Worm (Caenorhabditis elegans): Measurements from ENCODE around the gene cpt-2.
A peak's percentile ranks its signal among the peaks of the same experiment; 100 is the strongest.

cpt-2 gene

ce11 chrIV:11179123-11179740 is at the start of gene cpt-2:
cpt-2 (plus strand) TSS chrIV:11179645.
- peak; percentile 44; the same call in 1 of the 2 replicates for TF ChIP-seq ztf-23 (GFP tag; IDR thresholded peaks at IDR 0.05)

- no peak for TF ChIP-seq T22C8.4 (GFP tag; IDR thresholded peaks at IDR 0.05)
- no peak for TF ChIP-seq ref-1 (GFP tag; conservative IDR thresholded peaks at IDR 0.05)
- no peak for TF ChIP-seq cog-1 (tag; optimal IDR thresholded peaks at IDR 0.05)
- TF ChIP-seq klf-2 (GFP tag; conservative IDR thresholded peaks at IDR 0.05): no peak
Measured at ce11 chrIV:11130774-11131173, 48.7 kb upstream of the cpt-2 start.

ce11 chrIV:11131268-11131667 is 48.2 kb upstream of the cpt-2 start, which contains the start of gene ard-1:
ard-1 (plus strand) TSS chrIV:11131279.
- TF ChIP-seq flt-1 (GFP tag; IDR thresholded peaks at IDR 0.05) (no peak), tab-1 (GFP tag; IDR thresholded peaks at IDR 0.05) (no peak), med-1 (GFP tag; optimal IDR thresholded peaks at IDR 0.05; ENCODE audit: insufficient read depth) (no peak), ztf-23 (GFP tag; IDR thresholded peaks at IDR 0.05) (no peak), cog-1 (tag; optimal IDR thresholded peaks at IDR 0.05) (no peak), ztf-29 (GFP tag; IDR thresholded peaks at IDR 0.05) (no peak), klf-2 (GFP tag; conservative IDR thresholded peaks at IDR 0.05) (no peak)

- TF ChIP-seq cog-1 (tag; optimal IDR thresholded peaks at IDR 0.05): no peak
- TF ChIP-seq ztf-23 (GFP tag; IDR thresholded peaks at IDR 0.05): no peak
- TF ChIP-seq klf-2 (GFP tag; conservative IDR thresholded peaks at IDR 0.05): no peak
- no peak for TF ChIP-seq ref-1 (GFP tag; conservative IDR thresholded peaks at IDR 0.05)
- no peak for TF ChIP-seq T22C8.4 (GFP tag; IDR thresholded peaks at IDR 0.05)
- TF ChIP-seq med-1 (GFP tag; optimal IDR thresholded peaks at IDR 0.05; ENCODE audit: insufficient read depth): no peak
- no peak for TF ChIP-seq tab-1 (GFP tag; IDR thresholded peaks at IDR 0.05)
- TF ChIP-seq flt-1 (GFP tag; IDR thresholded peaks at IDR 0.05): no peak
- no peak for TF ChIP-seq ztf-29 (GFP tag; IDR thresholded peaks at IDR 0.05)
Measured at ce11 chrIV:11142314-11143227, 36.9 kb upstream of the cpt-2 start, which contains the start of gene skih-2. skih-2 (minus strand) TSS chrIV:11142364.

ce11 chrIV:11143228-11143444 is 36.3 kb upstream of the cpt-2 start, which contains the start of gene F01G4.4:
F01G4.4 (plus strand) TSS chrIV:11143345.
- TF ChIP-seq flt-1 (GFP tag; IDR thresholded peaks at IDR 0.05) (no peak), tab-1 (GFP tag; IDR thresholded peaks at IDR 0.05) (no peak), cog-1 (tag; optimal IDR thresholded peaks at IDR 0.05) (no peak), ztf-29 (GFP tag; IDR thresholded peaks at IDR 0.05) (no peak), ztf-23 (GFP tag; IDR thresholded peaks at IDR 0.05) (no peak), med-1 (GFP tag; optimal IDR thresholded peaks at IDR 0.05; ENCODE audit: insufficient read depth) (no peak), ref-1 (GFP tag; conservative IDR thresholded peaks at IDR 0.05) (no peak)

ce11 chrIV:11145929-11146339 is 33.5 kb upstream of the cpt-2 start:
- TF ChIP-seq med-1 (GFP tag; optimal IDR thresholded peaks at IDR 0.05; ENCODE audit: insufficient read depth) (no peak), ztf-29 (GFP tag; IDR thresholded peaks at IDR 0.05) (no peak), tab-1 (GFP tag; IDR thresholded peaks at IDR 0.05) (no peak), ztf-23 (GFP tag; IDR thresholded peaks at IDR 0.05) (no peak), klf-2 (GFP tag; conservative IDR thresholded peaks at IDR 0.05) (no peak), cog-1 (tag; optimal IDR thresholded peaks at IDR 0.05) (no peak), ref-1 (GFP tag; conservative IDR thresholded peaks at IDR 0.05) (no peak), T22C8.4 (GFP tag; IDR thresholded peaks at IDR 0.05) (no peak), flt-1 (GFP tag; IDR thresholded peaks at IDR 0.05) (no peak)

- TF ChIP-seq cog-1 (tag; optimal IDR thresholded peaks at IDR 0.05) (no peak), ref-1 (GFP tag; conservative IDR thresholded peaks at IDR 0.05) (no peak), tab-1 (GFP tag; IDR thresholded peaks at IDR 0.05) (no peak)
Measured at ce11 chrIV:11146492-11146891, 33.0 kb upstream of the cpt-2 start.

ce11 chrIV:11146962-11147470 is 32.4 kb upstream of the cpt-2 start, which contains the start of gene pigq-1:
pigq-1 (minus strand) TSS chrIV:11147247.
- TF ChIP-seq ztf-23 (GFP tag; IDR thresholded peaks at IDR 0.05) (no peak), ztf-29 (GFP tag; IDR thresholded peaks at IDR 0.05) (no peak), cog-1 (tag; optimal IDR thresholded peaks at IDR 0.05) (no peak), tab-1 (GFP tag; IDR thresholded peaks at IDR 0.05) (no peak), flt-1 (GFP tag; IDR thresholded peaks at IDR 0.05) (no peak), med-1 (GFP tag; optimal IDR thresholded peaks at IDR 0.05; ENCODE audit: insufficient read depth) (no peak), ref-1 (GFP tag; conservative IDR thresholded peaks at IDR 0.05) (no peak), T22C8.4 (GFP tag; IDR thresholded peaks at IDR 0.05) (no peak), klf-2 (GFP tag; conservative IDR thresholded peaks at IDR 0.05) (no peak)

ce11 chrIV:11148788-11149366 is 30.6 kb upstream of the cpt-2 start:
- TF ChIP-seq ref-1 (GFP tag; conservative IDR thresholded peaks at IDR 0.05) (no peak), flt-1 (GFP tag; IDR thresholded peaks at IDR 0.05) (0 out of 2 replicates have a peak, but pooled peaks have one; percentile 7)
